Fruit fly (Drosophila melanogaster): ENCODE results near the gene tll.

DNA sequence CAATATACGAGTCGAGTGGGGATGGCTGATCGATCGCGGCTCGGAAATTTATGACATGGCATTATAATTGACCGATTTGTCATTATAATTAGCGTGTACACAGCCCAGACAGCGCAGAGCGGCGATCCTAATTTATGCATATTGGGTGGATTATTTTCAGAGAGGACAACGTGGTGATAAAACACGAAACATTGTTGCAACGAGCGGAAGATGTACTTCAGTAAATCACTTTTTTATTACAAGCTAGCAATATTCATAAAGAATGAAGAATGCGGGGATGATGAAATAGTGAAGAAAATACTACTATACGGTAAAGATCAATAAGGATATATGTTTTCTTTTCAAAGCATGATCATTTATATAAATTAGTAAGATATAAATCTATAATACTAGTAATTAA is 7.7 kb upstream of the tll start:
- TF ChIP-seq Doc2 (GFP tag; IDR thresholded peaks at IDR 0.05) (no peak), CG17359 (tag; optimal IDR thresholded peaks at IDR 0.05) (no peak), zfh1 (GFP tag; IDR thresholded peaks at IDR 0.05) (no peak), Sox102F (GFP tag; optimal IDR thresholded peaks at IDR 0.05) (no peak), Aef1 (GFP tag; IDR thresholded peaks at IDR 0.05) (no peak), slou (GFP tag; optimal IDR thresholded peaks at IDR 0.05) (no peak), cato (GFP tag; optimal IDR thresholded peaks at IDR 0.05; ENCODE audit: borderline replicate concordance) (no peak), Dref (GFP tag; IDR thresholded peaks at IDR 0.05) (no peak), CG4820 (GFP tag; optimal IDR thresholded peaks at IDR 0.05) (no peak), Tbp (GFP tag; optimal IDR thresholded peaks at IDR 0.05) (no peak), CG3163 (GFP tag; optimal IDR thresholded peaks at IDR 0.05) (no peak), CG7372 (GFP tag; IDR thresholded peaks at IDR 0.05) (no peak), Xbp1 (GFP tag; optimal IDR thresholded peaks at IDR 0.05) (no peak)
